Worm (Caenorhabditis elegans): ENCODE measurements around the gene C33D3.5.

- no peak for TF ChIP-seq him-1 (tag; optimal IDR thresholded peaks at IDR 0.05)
- TF ChIP-seq W03F9.2 (tag; optimal IDR thresholded peaks at IDR 0.05): no peak
Observed at ce11 chrX:10444705-10445104, 46.4 kb upstream of the C33D3.5 start, which contains the start of gene C39B10.4.

Data from whole organism, L4/young adult.